Fruit fly (Drosophila melanogaster) whole organism, embryonic: Measurements from ENCODE around the gene SCaMC.

ENCODE experiments used
- Abd-B ChIP-seq: fragments of 200-800 bp; sonication (Bioruptor generic); optimal IDR thresholded peaks from 2 replicates; lab custom pipeline; 2018; ENCODE audit warnings: missing biosample characterization, mild to moderate bottlenecking, missing genetic modification characterization, moderate library complexity
- CG12155 ChIP-seq: fragments of 200-800 bp; sonication (Bioruptor generic); optimal IDR thresholded peaks from 3 replicates; lab custom pipeline; 2016; ENCODE audit warnings: missing biosample characterization, missing genetic modification characterization
- CG12219 ChIP-seq: fragments of 200-800 bp; sonication (Bioruptor generic); optimal IDR thresholded peaks from 3 replicates; lab custom pipeline; 2018; ENCODE audit warnings: missing biosample characterization, mild to moderate bottlenecking, missing genetic modification characterization
- CG12236 ChIP-seq: fragments of 200-800 bp; sonication (Bioruptor generic); optimal IDR thresholded peaks from 2 replicates; lab custom pipeline; 2016; ENCODE audit warnings: missing biosample characterization, missing genetic modification characterization
- CG12942 ChIP-seq: fragments of 200-800 bp; sonication (Bioruptor generic); optimal IDR thresholded peaks from 3 replicates; lab custom pipeline; 2016; ENCODE audit warnings: missing biosample characterization, missing genetic modification characterization
- CG13123 ChIP-seq: fragments of 200-800 bp; sonication (Bioruptor generic); optimal IDR thresholded peaks from 2 replicates; lab custom pipeline; 2016; ENCODE audit warnings: missing biosample characterization, missing genetic modification characterization
- CG14050 ChIP-seq: fragments of 200-800 bp; sonication (Bioruptor generic); IDR thresholded peaks from 3 replicates; pipeline ENCODE4 v1.3.6; 2022; ENCODE audit warnings: missing biosample characterization, missing genetic modification characterization
- CG15011 ChIP-seq: fragments of 200-800 bp; sonication (Bioruptor generic); optimal IDR thresholded peaks from 3 replicates; lab custom pipeline; 2018; ENCODE audit warnings: missing biosample characterization, mild to moderate bottlenecking, missing genetic modification characterization
- CG15269 ChIP-seq: fragments of 200-800 bp; sonication (Bioruptor generic); optimal IDR thresholded peaks from 2 replicates; lab custom pipeline; 2018; ENCODE audit warnings: missing biosample characterization, mild to moderate bottlenecking, missing genetic modification characterization, moderate library complexity
- CG17568 ChIP-seq: fragments of 200-800 bp; sonication (Bioruptor generic); optimal IDR thresholded peaks from 2 replicates; lab custom pipeline; 2018; ENCODE audit warnings: missing biosample characterization, mild to moderate bottlenecking, missing genetic modification characterization, moderate library complexity
- CG17912 ChIP-seq: fragments of 200-800 bp; sonication (Bioruptor generic); optimal IDR thresholded peaks from 2 replicates; lab custom pipeline; 2018; ENCODE audit warnings: missing biosample characterization, mild to moderate bottlenecking, missing genetic modification characterization
- CG2889 ChIP-seq: fragments of 200-800 bp; sonication (Bioruptor generic); IDR thresholded peaks from 3 replicates; pipeline ENCODE4 v1.3.6; 2022; ENCODE audit warnings: missing biosample characterization, missing genetic modification characterization
- CG30020 ChIP-seq: fragments of 200-800 bp; optimal IDR thresholded peaks from 2 replicates; lab custom pipeline; 2019; ENCODE audit warnings: missing biosample characterization, mild to moderate bottlenecking, missing genetic modification characterization, moderate library complexity
- CG30403 ChIP-seq: fragments of 200-800 bp; sonication (Bioruptor generic); optimal IDR thresholded peaks from 3 replicates; lab custom pipeline; 2016; ENCODE audit warnings: missing biosample characterization, missing genetic modification characterization
- CG31441 ChIP-seq: fragments of 200-800 bp; sonication (Bioruptor generic); IDR thresholded peaks from 2 replicates; pipeline ENCODE4 v1.3.6; 2022; ENCODE audit warnings: missing biosample characterization, missing genetic modification characterization
- CG6854 ChIP-seq: fragments of 200-800 bp; sonication (Bioruptor generic); optimal IDR thresholded peaks from 3 replicates; lab custom pipeline; 2017; ENCODE audit warnings: missing biosample characterization, mild to moderate bottlenecking, missing genetic modification characterization
- CG7271 ChIP-seq: fragments of 200-800 bp; sonication (Bioruptor generic); optimal IDR thresholded peaks from 2 replicates; lab custom pipeline; 2018; ENCODE audit warnings: missing biosample characterization, mild to moderate bottlenecking, missing genetic modification characterization, moderate library complexity
- CG7963 ChIP-seq: fragments of 200-800 bp; sonication (Bioruptor generic); IDR thresholded peaks from 3 replicates; pipeline ENCODE4 v1.3.6; 2022; ENCODE audit warnings: missing biosample characterization, missing genetic modification characterization; ENCODE audit not compliant: partially characterized antibody
- CG9215 ChIP-seq: fragments of 200-800 bp; sonication (Bioruptor generic); IDR thresholded peaks from 2 replicates; pipeline ENCODE4 v1.3.6; 2022; ENCODE audit warnings: missing biosample characterization, missing genetic modification characterization
- CG9437 ChIP-seq: fragments of 200-800 bp; sonication (Bioruptor generic); optimal IDR thresholded peaks from 2 replicates; lab custom pipeline; 2018; ENCODE audit warnings: missing biosample characterization, mild to moderate bottlenecking, missing genetic modification characterization
- CG9932 ChIP-seq: fragments of 200-800 bp; sonication (Bioruptor generic); IDR thresholded peaks from 2 replicates; pipeline ENCODE4 v1.3.6; 2022; ENCODE audit warnings: missing biosample characterization, missing genetic modification characterization
- Deaf1 ChIP-seq: fragments of 200-800 bp; optimal IDR thresholded peaks from 3 replicates; lab custom pipeline; 2019; ENCODE audit warnings: missing biosample characterization, mild to moderate bottlenecking, missing genetic modification characterization, moderate library complexity
- Dp ChIP-seq: fragments of 200-800 bp; sonication (Bioruptor generic); optimal IDR thresholded peaks from 2 replicates; lab custom pipeline; 2018; ENCODE audit warnings: missing biosample characterization, mild to moderate bottlenecking, missing genetic modification characterization, moderate library complexity
- Drgx ChIP-seq: fragments of 200-800 bp; sonication (Bioruptor generic); IDR thresholded peaks from 2 replicates; pipeline ENCODE4 v1.3.6; 2022; ENCODE audit warnings: missing biosample characterization, missing genetic modification characterization
- E2f2 ChIP-seq: fragments of 200-800 bp; sonication (Bioruptor generic); IDR thresholded peaks from 2 replicates; pipeline ENCODE4 v1.3.6; 2022; ENCODE audit warnings: missing biosample characterization, missing genetic modification characterization
- HLHmδ ChIP-seq: fragments of 200-800 bp; sonication (Bioruptor generic); optimal IDR thresholded peaks from 2 replicates; lab custom pipeline; 2018; ENCODE audit warnings: missing biosample characterization, mild to moderate bottlenecking, missing genetic modification characterization, moderate library complexity
- HmgZ ChIP-seq: fragments of 200-800 bp; sonication (Bioruptor generic); optimal IDR thresholded peaks from 2 replicates; lab custom pipeline; 2018; ENCODE audit warnings: missing biosample characterization, mild to moderate bottlenecking, missing genetic modification characterization
- Jarid2 ChIP-seq: fragments of 200-800 bp; sonication (Bioruptor generic); optimal IDR thresholded peaks from 3 replicates; lab custom pipeline; 2017; ENCODE audit warnings: mild to moderate bottlenecking, missing biosample characterization, missing genetic modification reagents, missing genetic modification characterization
- Lim3 ChIP-seq: fragments of 200-800 bp; sonication (Bioruptor generic); IDR thresholded peaks from 2 replicates; pipeline ENCODE4 v1.3.6; 2022; ENCODE audit warnings: missing biosample characterization, missing genetic modification characterization
- Max ChIP-seq: fragments of 200-800 bp; sonication (Bioruptor generic); optimal IDR thresholded peaks from 2 replicates; lab custom pipeline; 2016; ENCODE audit warnings: missing biosample characterization, mild to moderate bottlenecking, missing genetic modification characterization
- Mes4 ChIP-seq: fragments of 200-800 bp; sonication (Bioruptor generic); optimal IDR thresholded peaks from 2 replicates; lab custom pipeline; 2016; ENCODE audit warnings: missing biosample characterization, missing genetic modification characterization
- NK7.1 ChIP-seq: fragments of 200-800 bp; sonication (Bioruptor generic); optimal IDR thresholded peaks from 3 replicates; lab custom pipeline; 2016; ENCODE audit warnings: missing biosample characterization, missing genetic modification characterization
- Oaz ChIP-seq: fragments of 200-800 bp; sonication (Bioruptor generic); IDR thresholded peaks from 2 replicates; pipeline ENCODE4 v1.3.6; 2022; ENCODE audit warnings: missing biosample characterization, missing genetic modification characterization
- Pdp1 ChIP-seq, 2 experiments: fragments of 200-800 bp; sonication (Bioruptor generic); optimal IDR thresholded peaks; 3 replicates each; lab custom pipeline; 2016; ENCODE audit warnings: missing biosample characterization in 2 of 2, missing genetic modification characterization in 2 of 2, mild to moderate bottlenecking in 1 of 2, moderate library complexity in 1 of 2
- Sry-δ ChIP-seq: fragments of 200-800 bp; sonication (Bioruptor generic); optimal IDR thresholded peaks from 2 replicates; lab custom pipeline; 2016; ENCODE audit warnings: missing biosample characterization, missing genetic modification characterization
- Taf1 ChIP-seq: fragments of 200-800 bp; sonication (Bioruptor generic); IDR thresholded peaks from 2 replicates; pipeline ENCODE4 v1.3.6; 2022; ENCODE audit warnings: missing biosample characterization, missing genetic modification characterization
- az2 ChIP-seq: fragments of 200-800 bp; sonication (Bioruptor generic); optimal IDR thresholded peaks from 3 replicates; lab custom pipeline; 2016; ENCODE audit warnings: missing biosample characterization, missing genetic modification characterization
- bbx ChIP-seq: fragments of 200-800 bp; sonication (Bioruptor generic); IDR thresholded peaks from 2 replicates; pipeline ENCODE4 v1.3.6; 2022; ENCODE audit warnings: missing biosample characterization, missing genetic modification characterization; ENCODE audit not compliant: partially characterized antibody
- ci ChIP-seq: fragments of 200-800 bp; sonication (Bioruptor generic); IDR thresholded peaks from 3 replicates; pipeline ENCODE4 v1.3.6; 2022; ENCODE audit warnings: missing biosample characterization, missing genetic modification characterization
- gem ChIP-seq: fragments of 200-800 bp; sonication (Bioruptor generic); optimal IDR thresholded peaks from 2 replicates; lab custom pipeline; 2019; ENCODE audit warnings: missing biosample characterization, mild to moderate bottlenecking, missing genetic modification characterization, moderate library complexity
- gt ChIP-seq: fragments of 200-800 bp; sonication (Bioruptor generic); IDR thresholded peaks from 2 replicates; pipeline ENCODE4 v1.3.6; 2022; ENCODE audit warnings: missing biosample characterization, missing genetic modification characterization
- jing ChIP-seq: fragments of 200-800 bp; sonication (Bioruptor generic); optimal IDR thresholded peaks from 2 replicates; lab custom pipeline; 2018; ENCODE audit warnings: missing biosample characterization, mild to moderate bottlenecking, missing genetic modification characterization
- ranshi ChIP-seq: fragments of 200-800 bp; sonication (Bioruptor generic); IDR thresholded peaks from 2 replicates; pipeline ENCODE4 v1.3.6; 2022; ENCODE audit warnings: missing biosample characterization, missing genetic modification characterization
- slou ChIP-seq: fragments of 200-800 bp; sonication (Bioruptor generic); optimal IDR thresholded peaks from 3 replicates; lab custom pipeline; 2016; ENCODE audit warnings: missing biosample characterization, missing genetic modification characterization
- sob ChIP-seq: fragments of 200-800 bp; sonication (Bioruptor generic); IDR thresholded peaks from 2 replicates; pipeline ENCODE4 v1.3.6; 2022; ENCODE audit warnings: missing biosample characterization, missing genetic modification characterization
- stc ChIP-seq: fragments of 200-800 bp; sonication (Bioruptor generic); IDR thresholded peaks from 2 replicates; pipeline ENCODE4 v1.3.6; 2022; ENCODE audit warnings: missing biosample characterization, missing genetic modification characterization
- sug ChIP-seq: fragments of 200-800 bp; optimal IDR thresholded peaks from 2 replicates; lab custom pipeline; 2019; ENCODE audit warnings: missing biosample characterization, mild to moderate bottlenecking, missing genetic modification characterization, moderate library complexity
- tin ChIP-seq: fragments of 200-800 bp; sonication (Bioruptor generic); optimal IDR thresholded peaks from 3 replicates; lab custom pipeline; 2016; ENCODE audit warnings: missing biosample characterization, missing genetic modification characterization
- tup ChIP-seq: fragments of 200-800 bp; sonication (Bioruptor generic); optimal IDR thresholded peaks from 2 replicates; lab custom pipeline; 2016; ENCODE audit warnings: missing biosample characterization, mild to moderate bottlenecking, missing genetic modification characterization, moderate library complexity
- twi ChIP-seq: fragments of 200-800 bp; optimal IDR thresholded peaks from 2 replicates; lab custom pipeline; 2019; ENCODE audit warnings: missing biosample characterization, mild to moderate bottlenecking, missing genetic modification characterization, moderate library complexity
- zf30C ChIP-seq: fragments of 200-800 bp; sonication (Bioruptor generic); optimal IDR thresholded peaks from 3 replicates; lab custom pipeline; 2018; ENCODE audit warnings: missing biosample characterization, mild to moderate bottlenecking, missing genetic modification characterization

SCaMC gene

dm6 chr3L:12391240-12391843 lies 23.3 kb downstream of the SCaMC start, which contains the start of gene Ncc69 (continued):
- TF ChIP-seq az2 (GFP tag; lab: Kevin White, UChicago) (no peak), jing (GFP tag; lab: Kevin White, UChicago) (no peak), CG30020 (tag; lab: Kevin White, UChicago) (no peak), Abd-B (GFP tag; lab: Kevin White, UChicago) (no peak), CG13123 (no peak), Lim3 (GFP tag; lab: Robert Waterston, UW) (no peak), CG30403 (no peak), CG15269 (tag; lab: Kevin White, UChicago) (no peak), Dp (GFP tag; lab: Kevin White, UChicago) (no peak), tin (GFP tag; lab: Kevin White, UChicago) (no peak), CG12942 (no peak), slou (GFP tag; lab: Kevin White, UChicago) (no peak), CG9215 (GFP tag; lab: Robert Waterston, UW) (no peak), CG12236 (GFP tag; lab: Kevin White, UChicago) (no peak), Max (GFP tag; lab: Kevin White, UChicago) (no peak), Oaz (no peak), Mes4 (GFP tag; lab: Kevin White, UChicago) (peak; percentile 12), Jarid2 (GFP tag; lab: Kevin White, UChicago) (peak; percentile 91), HLHmδ (GFP tag; lab: Kevin White, UChicago) (no peak), CG2889 (GFP tag; lab: Robert Waterston, UW) (no peak), CG14050 (GFP tag; lab: Robert Waterston, UW) (no peak), CG6854 (GFP tag; lab: Kevin White, UChicago) (peak; percentile 16), sob (no peak; the same call in 1 of the 2 replicates), Drgx (no peak), Deaf1 (tag; lab: Kevin White, UChicago) (peak; percentile 98), CG7963 (GFP tag; lab: Robert Waterston, UW) (0 out of 3 replicates have a peak, but pooled peaks have one; percentile 44), zf30C (GFP tag; lab: Kevin White, UChicago) (no peak), CG31441 (no peak), Pdp1 (GFP tag; optimal IDR thresholded peaks at IDR 0.05; lab: Kevin White, UChicago) (peak in 1 of 2 experiments; percentile 28), CG9932 (no peak), CG12155 (no peak), ranshi (GFP tag; lab: Robert Waterston, UW) (no peak; the same call in 1 of the 2 replicates), CG7271 (tag; lab: Kevin White, UChicago) (no peak), tup (GFP tag; lab: Kevin White, UChicago) (no peak), sug (tag; lab: Kevin White, UChicago) (peak; percentile 36), HmgZ (tag; lab: Kevin White, UChicago) (peak; percentile 23), NK7.1 (no peak), ci (GFP tag; lab: Robert Waterston, UW) (peak; percentile 42; the same call in 2 of the 3 replicates), CG15011 (no peak), gt (no peak), E2f2 (GFP tag; lab: Robert Waterston, UW) (no peak; the same call in 1 of the 2 replicates), CG17912 (no peak), twi (tag; lab: Kevin White, UChicago) (no peak), Sry-δ (GFP tag; lab: Kevin White, UChicago) (no peak), CG17568 (peak; percentile 20), bbx (GFP tag; lab: Robert Waterston, UW) (peak; percentile 54; the same call in 1 of the 2 replicates), gem (no peak), CG12219 (GFP tag; lab: Kevin White, UChicago) (no peak), CG9437 (no peak), stc (GFP tag; lab: Robert Waterston, UW) (no peak), Taf1 (GFP tag; lab: Robert Waterston, UW) (no peak)
